Worm (Caenorhabditis elegans): ENCODE measurements around the gene vit-6.
A peak's percentile ranks its signal among the peaks of the same experiment; 100 is the strongest.

Gene vit-6

ce11 chrIV:8225357-8225756, 35.6 kb upstream of the vit-6 start, which contains the start of gene serp-1.2 (continued):
- no peak for TF ChIP-seq C06A6.2 (GFP tag; conservative IDR thresholded peaks at IDR 0.05)
- no peak for TF ChIP-seq ceh-79 (tag; optimal IDR thresholded peaks at IDR 0.05)
- no peak for TF ChIP-seq efl-1 (GFP tag; optimal IDR thresholded peaks at IDR 0.05)
- peak; percentile 85 for TF ChIP-seq attf-3 (GFP tag; conservative IDR thresholded peaks at IDR 0.05)
- TF ChIP-seq mcd-1 (GFP tag; IDR thresholded peaks at IDR 0.05), result no peak
- peak; percentile 66 for TF ChIP-seq nhr-80 (tag; optimal IDR thresholded peaks at IDR 0.05)
- TF ChIP-seq unc-130 (GFP tag; optimal IDR thresholded peaks at IDR 0.05), result no peak
- no peak for TF ChIP-seq xnd-1 (tag; optimal IDR thresholded peaks at IDR 0.05)

DNA sequence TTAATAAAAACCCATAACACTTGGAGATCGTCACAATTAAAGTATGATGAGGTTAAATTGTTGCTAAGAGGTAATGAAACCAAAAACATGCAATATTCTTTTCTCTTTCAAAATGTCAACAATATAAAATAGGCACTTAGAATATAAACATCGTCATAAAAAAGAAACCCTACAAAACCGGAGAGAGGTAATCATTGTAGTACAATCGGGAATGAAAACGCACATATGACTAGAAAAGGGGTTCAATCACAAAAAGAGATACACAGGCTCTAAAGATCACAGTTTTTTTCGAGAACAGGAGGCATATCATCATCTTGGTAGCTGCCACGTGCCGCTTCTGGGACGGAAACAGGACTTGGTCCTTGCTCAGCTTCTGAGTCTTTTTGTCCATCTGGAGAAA, 34.5 kb upstream of the vit-6 start:
- TF ChIP-seq F23B12.7 (tag; optimal IDR thresholded peaks at IDR 0.05; ENCODE audit: insufficient read depth) (no peak), hrde-1 (tag; optimal IDR thresholded peaks at IDR 0.05; ENCODE audit: borderline replicate concordance) (no peak), madf-8 (GFP tag; conservative IDR thresholded peaks at IDR 0.05) (no peak), B0336.3 (GFP tag; IDR thresholded peaks at IDR 0.05) (peak; percentile 59; the same call in 1 of the 2 replicates), T26A5.8 (tag; optimal IDR thresholded peaks at IDR 0.05) (no peak), attf-5 (GFP tag; optimal IDR thresholded peaks at IDR 0.05) (peak; percentile 10), zfh-2 (GFP tag; conservative IDR thresholded peaks at IDR 0.05) (no peak), hmg-1.2 (GFP tag; IDR thresholded peaks at IDR 0.05) (0 out of 2 replicates have a peak, but pooled peaks have one; percentile 3), ceh-40 (GFP tag; IDR thresholded peaks at IDR 0.05) (no peak), sdz-38 (tag; optimal IDR thresholded peaks at IDR 0.05) (no peak), lsy-27 (tag; optimal IDR thresholded peaks at IDR 0.05; ENCODE audit: borderline replicate concordance, insufficient read depth) (no peak), rpc-1 (optimal IDR thresholded peaks at IDR 0.05) (no peak), rpc-1 (tag; optimal IDR thresholded peaks at IDR 0.05) (no peak), dpff-1 (tag; optimal IDR thresholded peaks at IDR 0.05) (no peak), Y95B8A.8 (GFP tag; IDR thresholded peaks at IDR 0.05) (no peak), mel-28 (tag; optimal IDR thresholded peaks at IDR 0.05; ENCODE audit: borderline replicate concordance) (peak; percentile 44), F57C9.4 (tag; optimal IDR thresholded peaks at IDR 0.05) (no peak), ccch-3 (GFP tag; optimal IDR thresholded peaks at IDR 0.05) (no peak), nhr-120 (GFP tag; IDR thresholded peaks at IDR 0.05) (no peak), let-526 (GFP tag; IDR thresholded peaks at IDR 0.05) (no peak), hlh-12 (tag; optimal IDR thresholded peaks at IDR 0.05) (no peak), atf-7 (tag; optimal IDR thresholded peaks at IDR 0.05) (peak; percentile 2), snpc-4 (GFP tag; optimal IDR thresholded peaks at IDR 0.05) (no peak), snpc-4 (tag; optimal IDR thresholded peaks at IDR 0.05) (no peak), F39B2.1 (GFP tag; IDR thresholded peaks at IDR 0.05) (no peak)

DNA sequence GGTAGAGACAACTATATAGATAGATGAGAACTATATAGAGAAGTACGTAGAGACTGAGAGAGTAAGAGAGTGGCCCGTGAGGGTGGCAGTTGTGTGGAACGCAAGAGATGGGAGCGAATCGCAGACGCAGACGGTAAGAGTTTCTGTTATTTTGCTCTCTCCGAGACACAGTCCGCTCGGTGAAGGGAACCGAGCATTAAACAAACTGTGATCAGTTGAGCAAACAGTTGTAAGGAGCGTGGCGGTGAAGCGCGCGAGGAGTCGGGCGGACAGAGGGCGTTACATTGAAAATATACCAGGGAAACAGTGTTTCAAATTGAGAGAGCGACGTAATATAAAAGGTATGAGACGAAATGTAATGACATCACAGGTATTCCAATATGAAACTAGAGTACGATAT, 31.4 kb upstream of the vit-6 start:
- no peak for TF ChIP-seq xnd-1 (tag; optimal IDR thresholded peaks at IDR 0.05)
- no peak for TF ChIP-seq tbx-9 (tag; optimal IDR thresholded peaks at IDR 0.05; ENCODE audit: borderline replicate concordance)
- no peak for TF ChIP-seq ZK185.1 (tag; optimal IDR thresholded peaks at IDR 0.05; ENCODE audit: poor library complexity, severe bottlenecking)
- no peak for TF ChIP-seq ztf-25 (GFP tag; IDR thresholded peaks at IDR 0.05)
- TF ChIP-seq ceh-40 (GFP tag; IDR thresholded peaks at IDR 0.05), result no peak
- no peak for TF ChIP-seq sdz-38 (tag; optimal IDR thresholded peaks at IDR 0.05)
- TF ChIP-seq madf-8 (GFP tag; conservative IDR thresholded peaks at IDR 0.05), result no peak
- peak; percentile 63 for TF ChIP-seq hmg-1.2 (GFP tag; IDR thresholded peaks at IDR 0.05)
- no peak for TF ChIP-seq mes-4 (tag; optimal IDR thresholded peaks at IDR 0.05)
- peak; percentile 59; the same call in 1 of the 2 replicates for TF ChIP-seq nfyb-1 (GFP tag; IDR thresholded peaks at IDR 0.05)
- TF ChIP-seq ztf-6 (GFP tag; IDR thresholded peaks at IDR 0.05), result no peak
- TF ChIP-seq egl-18 (GFP tag; IDR thresholded peaks at IDR 0.05), result no peak
- peak; percentile 39 for TF ChIP-seq nhr-90 (tag; optimal IDR thresholded peaks at IDR 0.05)
- TF ChIP-seq K11D2.4 (GFP tag; IDR thresholded peaks at IDR 0.05), result no peak
- TF ChIP-seq nfya-2 (GFP tag; IDR thresholded peaks at IDR 0.05), result no peak
- TF ChIP-seq lag-1 (GFP tag; IDR thresholded peaks at IDR 0.05), result no peak
- TF ChIP-seq lin-40 (tag; optimal IDR thresholded peaks at IDR 0.05), result peak; percentile 40
- no peak for TF ChIP-seq mxl-1 (tag; optimal IDR thresholded peaks at IDR 0.05)
- no peak for TF ChIP-seq ama-1 (optimal IDR thresholded peaks at IDR 0.05)
- no peak for TF ChIP-seq ama-1 (GFP tag; optimal IDR thresholded peaks at IDR 0.05)
- no peak for TF ChIP-seq chd-7 (tag; optimal IDR thresholded peaks at IDR 0.05)
- no peak for TF ChIP-seq ceh-79 (tag; optimal IDR thresholded peaks at IDR 0.05)

Measured in whole organism, young adult.